Fruit fly (Drosophila melanogaster): ENCODE results near the gene CG42537.

CG42537 gene

dm6 chr3R:6368550-6369238 lies 8.9 kb upstream of the CG42537 start, which contains the start of gene CG10286 (continued):
- peak; percentile 87 for TF ChIP-seq bbx (GFP tag; IDR thresholded peaks at IDR 0.05; ENCODE audit: partially characterized antibody)
- peak; percentile 39 for TF ChIP-seq CG9437 (GFP tag; optimal IDR thresholded peaks at IDR 0.05)
- TF ChIP-seq zfh2 (GFP tag; optimal IDR thresholded peaks at IDR 0.05): peak; percentile 8
- TF ChIP-seq gce (GFP tag; IDR thresholded peaks at IDR 0.05): no peak
- peak; percentile 21 for TF ChIP-seq CG7928 (GFP tag; optimal IDR thresholded peaks at IDR 0.05)
- peak; percentile 53 for TF ChIP-seq CG7839 (tag; optimal IDR thresholded peaks at IDR 0.05)
- TF ChIP-seq Ravus (GFP tag; IDR thresholded peaks at IDR 0.05): no peak
- TF ChIP-seq sc (optimal IDR thresholded peaks at IDR 0.05): no peak
- TF ChIP-seq sc (GFP tag; optimal IDR thresholded peaks at IDR 0.05): no peak
- TF ChIP-seq CG9797 (GFP tag; optimal IDR thresholded peaks at IDR 0.05): peak; percentile 25
- TF ChIP-seq CG33213 (GFP tag; optimal IDR thresholded peaks at IDR 0.05): peak; percentile 47
- TF ChIP-seq wek (GFP tag; optimal IDR thresholded peaks at IDR 0.05): peak; percentile 77
- peak; percentile 26 for TF ChIP-seq CoRest (tag; optimal IDR thresholded peaks at IDR 0.05)
- TF ChIP-seq Ptx1 (GFP tag; IDR thresholded peaks at IDR 0.05): 0 out of 2 replicates have a peak, but pooled peaks have one; percentile 5
- peak; percentile 48 for TF ChIP-seq Hmr (GFP tag; optimal IDR thresholded peaks at IDR 0.05)
- TF ChIP-seq cwo (GFP tag; optimal IDR thresholded peaks at IDR 0.05): peak; percentile 76
- peak; percentile 38 for TF ChIP-seq CG8290 (GFP tag; optimal IDR thresholded peaks at IDR 0.05)
- peak in 1 of 2 experiments; percentile 71 for TF ChIP-seq CG8290 (tag; optimal IDR thresholded peaks at IDR 0.05)
- TF ChIP-seq CG8388 (GFP tag; optimal IDR thresholded peaks at IDR 0.05): peak; percentile 34
- peak; percentile 13 for TF ChIP-seq CG6254 (GFP tag; optimal IDR thresholded peaks at IDR 0.05)
- TF ChIP-seq seq (GFP tag; IDR thresholded peaks at IDR 0.05): no peak
- peak; percentile 70 for TF ChIP-seq YL-1 (GFP tag; optimal IDR thresholded peaks at IDR 0.05)
- TF ChIP-seq tna (GFP tag; IDR thresholded peaks at IDR 0.05; ENCODE audit: partially characterized antibody): peak; percentile 60
- peak; percentile 52 for TF ChIP-seq sug (tag; optimal IDR thresholded peaks at IDR 0.05)
- peak; percentile 57 for TF ChIP-seq onecut (GFP tag; IDR thresholded peaks at IDR 0.05)
- peak; percentile 13; the same call in 1 of the 3 replicates for TF ChIP-seq hb (GFP tag; IDR thresholded peaks at IDR 0.05; ENCODE audit: partially characterized antibody)
- TF ChIP-seq CG13775 (GFP tag; optimal IDR thresholded peaks at IDR 0.05): peak; percentile 23
- TF ChIP-seq Spps (tag; optimal IDR thresholded peaks at IDR 0.05): peak; percentile 29
- TF ChIP-seq da (GFP tag; optimal IDR thresholded peaks at IDR 0.05): no peak
- TF ChIP-seq Sox100B (GFP tag; optimal IDR thresholded peaks at IDR 0.05): no peak
- peak; percentile 75 for TF ChIP-seq Scr (GFP tag; IDR thresholded peaks at IDR 0.05; ENCODE audit: partially characterized antibody)
- no peak for TF ChIP-seq sens-2 (GFP tag; IDR thresholded peaks at IDR 0.05)
- peak; percentile 43 for TF ChIP-seq Xrp1 (GFP tag; IDR thresholded peaks at IDR 0.05)
- TF ChIP-seq CG6689 (GFP tag; IDR thresholded peaks at IDR 0.05): peak; percentile 48; the same call in 1 of the 2 replicates
- no peak for TF ChIP-seq E2f1 (GFP tag; IDR thresholded peaks at IDR 0.05)
- no peak for TF ChIP-seq Eip74EF (GFP tag; optimal IDR thresholded peaks at IDR 0.05)
- TF ChIP-seq CG31441 (GFP tag; IDR thresholded peaks at IDR 0.05): peak; percentile 83
- TF ChIP-seq yki (optimal IDR thresholded peaks at IDR 0.05): no peak
- 0 out of 3 replicates have a peak, but pooled peaks have one; percentile 49 for TF ChIP-seq CG34422 (GFP tag; IDR thresholded peaks at IDR 0.05)
- TF ChIP-seq zfh1 (GFP tag; IDR thresholded peaks at IDR 0.05): 0 out of 3 replicates have a peak, but pooled peaks have one; percentile 33
- TF ChIP-seq CG14860 (GFP tag; IDR thresholded peaks at IDR 0.05; ENCODE audit: partially characterized antibody): 0 out of 3 replicates have a peak, but pooled peaks have one; percentile 54
- peak; percentile 47 for TF ChIP-seq D19B (GFP tag; optimal IDR thresholded peaks at IDR 0.05)
- peak; percentile 34 for TF ChIP-seq HmgD (GFP tag; optimal IDR thresholded peaks at IDR 0.05)
- no peak for TF ChIP-seq Mad (GFP tag; optimal IDR thresholded peaks at IDR 0.05)
- no peak for TF ChIP-seq oc (tag; optimal IDR thresholded peaks at IDR 0.05)
- TF ChIP-seq B-H1 (GFP tag; IDR thresholded peaks at IDR 0.05): peak; percentile 44; the same call in 1 of the 3 replicates
- TF ChIP-seq tio (GFP tag; optimal IDR thresholded peaks at IDR 0.05): no peak
- TF ChIP-seq rib (GFP tag; IDR thresholded peaks at IDR 0.05): peak; percentile 11; the same call in 1 of the 2 replicates
- peak; percentile 9 for TF ChIP-seq HHEX (GFP tag; optimal IDR thresholded peaks at IDR 0.05)

Measured in whole organism, embryonic.